Worm (Caenorhabditis elegans) whole organism, L1 larva: ENCODE data around the gene F17C8.3.
A peak's percentile ranks its signal among the peaks of the same experiment; 100 is the strongest.

ENCODE experiments used
- C04F5.9 ChIP-seq: sonication (generic microtip); optimal IDR thresholded peaks from 2 replicates; lab custom pipeline; 2016; ENCODE audit warnings: missing genetic modification characterization, missing compliant biosample characterization
- C16A3.4 ChIP-seq: fragments of 150-350 bp; optimal IDR thresholded peaks from 2 replicates; lab custom pipeline; 2014; ENCODE audit warnings: missing biosample characterization, missing genetic modification characterization
- F16B12.6 ChIP-seq: fragments of 150-350 bp; optimal IDR thresholded peaks from 2 replicates; lab custom pipeline; 2014; ENCODE audit warnings: missing biosample characterization, missing genetic modification characterization
- Y116A8C.19 ChIP-seq: sonication (generic microtip); optimal IDR thresholded peaks from 2 replicates; lab custom pipeline; 2016; ENCODE audit warnings: missing compliant biosample characterization, missing genetic modification characterization, borderline replicate concordance
- alr-1 ChIP-seq: fragments of 200-800 bp; sonication (Bioruptor generic); optimal IDR thresholded peaks from 2 replicates; lab custom pipeline; 2018; ENCODE audit warnings: borderline replicate concordance, mild to moderate bottlenecking, missing genetic modification characterization, missing compliant biosample characterization
- aly-2 ChIP-seq: fragments of 150-350 bp; optimal IDR thresholded peaks from 2 replicates; lab custom pipeline; 2014; ENCODE audit warnings: missing biosample characterization, missing genetic modification characterization
- ama-1 ChIP-seq: fragments of 150-350 bp; optimal IDR thresholded peaks from 2 replicates; lab custom pipeline; 2014
- ceh-63 ChIP-seq: fragments of 200-800 bp; sonication (Bioruptor generic); optimal IDR thresholded peaks from 2 replicates; lab custom pipeline; 2018; ENCODE audit warnings: mild to moderate bottlenecking, missing genetic modification characterization, missing compliant biosample characterization
- ceh-8 ChIP-seq: fragments of 200-800 bp; sonication (Bioruptor generic); optimal IDR thresholded peaks from 2 replicates; lab custom pipeline; 2018; ENCODE audit warnings: mild to moderate bottlenecking, missing genetic modification characterization, moderate library complexity, missing compliant biosample characterization
- ceh-82 ChIP-seq, 3 experiments: fragments of 150-350 bp in 1 of 3; sonication (generic microtip) in 2 of 3; optimal IDR thresholded peaks; 2 replicates each; lab custom pipeline; 2014 to 2017; ENCODE audit warnings: missing biosample characterization in 3 of 3, missing genetic modification characterization in 3 of 3
- ceh-90 ChIP-seq: sonication (generic microtip); optimal IDR thresholded peaks from 2 replicates; lab custom pipeline; 2016; ENCODE audit warnings: missing genetic modification characterization, missing compliant biosample characterization
- ces-1 ChIP-seq: fragments of 150-350 bp; optimal IDR thresholded peaks from 2 replicates; lab custom pipeline; 2014; ENCODE audit warnings: missing biosample characterization, missing genetic modification reagents, missing genetic modification characterization
- dpl-1 ChIP-seq, 3 experiments: fragments of 150-350 bp in 2 of 3; sonication (generic microtip) in 1 of 3; optimal IDR thresholded peaks; 2 replicates each; lab custom pipeline; 2014 to 2017; ENCODE audit warnings: missing biosample characterization in 3 of 3, missing genetic modification characterization in 3 of 3, missing genetic modification reagents in 3 of 3
- efl-1 ChIP-seq, 4 experiments: fragments of 150-350 bp; optimal IDR thresholded peaks in 3 of 4; peaks in 1 of 4; 1 replicate in 1 of 4; 2 replicates in 3 of 4; lab custom pipeline; 2014; ENCODE audit warnings: missing biosample characterization in 2 of 4, missing genetic modification characterization in 2 of 4, missing genetic modification reagents in 2 of 4
- efl-3 ChIP-seq: fragments of 200-800 bp; sonication (Bioruptor generic); optimal IDR thresholded peaks from 2 replicates; lab custom pipeline; 2018; ENCODE audit warnings: mild to moderate bottlenecking, missing genetic modification characterization, missing compliant biosample characterization
- egl-27 ChIP-seq, 2 experiments: fragments of 150-350 bp in 1 of 2; sonication (generic microtip); optimal IDR thresholded peaks; 3 replicates each; lab custom pipeline; 2017 to 2018; ENCODE audit warnings: missing biosample characterization in 2 of 2, missing genetic modification characterization in 2 of 2, missing genetic modification reagents in 2 of 2
- elt-2 ChIP-seq: sonication (generic microtip); optimal IDR thresholded peaks from 2 replicates; lab custom pipeline; 2016; ENCODE audit warnings: missing genetic modification characterization, mild to moderate bottlenecking, inconsistent platforms, missing compliant biosample characterization, missing genetic modification reagents
- elt-3 ChIP-seq, 6 experiments: fragments of 150-350 bp in 1 of 6; sonication (generic microtip); optimal IDR thresholded peaks; 2 replicates each; lab custom pipeline; 2017 to 2018; ENCODE audit warnings: missing biosample characterization in 6 of 6, missing genetic modification characterization in 6 of 6, inconsistent platforms in 1 of 6
- ets-5 ChIP-seq: fragments of 200-800 bp; sonication (Bioruptor generic); IDR thresholded peaks from 2 replicates; pipeline ENCODE4 v1.3.6; 2022; ENCODE audit warnings: missing genetic modification characterization, missing compliant biosample characterization
- fkh-10 ChIP-seq: sonication (generic microtip); optimal IDR thresholded peaks from 2 replicates; lab custom pipeline; 2017; ENCODE audit warnings: missing biosample characterization, missing genetic modification reagents, missing genetic modification characterization
- hpl-2 ChIP-seq: fragments of 150-350 bp; optimal IDR thresholded peaks from 2 replicates; lab custom pipeline; 2014; ENCODE audit warnings: missing biosample characterization, missing genetic modification reagents, missing genetic modification characterization
- irx-1 ChIP-seq: sonication (generic microtip); optimal IDR thresholded peaks from 2 replicates; lab custom pipeline; 2016; ENCODE audit warnings: missing genetic modification characterization, missing compliant biosample characterization
- isw-1 ChIP-seq: fragments of 200-800 bp; sonication (Bioruptor generic); IDR thresholded peaks from 2 replicates; pipeline ENCODE4 v1.3.6; 2022; ENCODE audit warnings: missing genetic modification characterization, missing compliant biosample characterization
- jun-1 ChIP-seq: fragments of 150-350 bp; optimal IDR thresholded peaks from 2 replicates; lab custom pipeline; 2014; ENCODE audit warnings: missing biosample characterization, missing genetic modification reagents, missing genetic modification characterization
- lin-13 ChIP-seq: fragments of 150-350 bp; optimal IDR thresholded peaks from 2 replicates; lab custom pipeline; 2014; ENCODE audit warnings: missing biosample characterization, missing genetic modification reagents, missing genetic modification characterization
- lin-14 ChIP-seq: fragments of 200-800 bp; sonication (Bioruptor generic); optimal IDR thresholded peaks from 2 replicates; lab custom pipeline; 2018; ENCODE audit warnings: mild to moderate bottlenecking, missing genetic modification characterization, moderate library complexity, missing compliant biosample characterization
- lin-35 ChIP-seq, 2 experiments: fragments of 150-350 bp; optimal IDR thresholded peaks; 2 replicates each; lab custom pipeline; 2014; ENCODE audit warnings: missing biosample characterization in 2 of 2, missing genetic modification characterization in 2 of 2, missing genetic modification reagents in 2 of 2
- lir-3 ChIP-seq: sonication (generic microtip); optimal IDR thresholded peaks from 2 replicates; lab custom pipeline; 2016; ENCODE audit warnings: mild to moderate bottlenecking, missing genetic modification characterization, moderate library complexity, missing compliant biosample characterization; ENCODE audit not compliant: poor library complexity
- mab-9 ChIP-seq: fragments of 200-800 bp; sonication (Bioruptor generic); IDR thresholded peaks from 2 replicates; pipeline ENCODE4 v1.3.6; 2022; ENCODE audit warnings: missing genetic modification reagents, missing genetic modification characterization, missing compliant biosample characterization
- mef-2 ChIP-seq: fragments of 150-350 bp; optimal IDR thresholded peaks from 2 replicates; lab custom pipeline; 2014; ENCODE audit warnings: missing biosample characterization, missing genetic modification characterization
- mep-1 ChIP-seq: fragments of 150-350 bp; optimal IDR thresholded peaks from 2 replicates; lab custom pipeline; 2014; ENCODE audit warnings: missing biosample characterization, missing genetic modification characterization
- nhr-11 ChIP-seq: fragments of 150-350 bp; optimal IDR thresholded peaks from 2 replicates; lab custom pipeline; 2014; ENCODE audit warnings: missing biosample characterization, missing genetic modification characterization
- nhr-12 ChIP-seq: sonication (generic microtip); optimal IDR thresholded peaks from 2 replicates; lab custom pipeline; 2017; ENCODE audit warnings: missing biosample characterization, missing genetic modification characterization
- nhr-19 ChIP-seq: fragments of 200-800 bp; sonication (Bioruptor generic); conservative IDR thresholded peaks from 2 replicates; pipeline ENCODE4 v1.3.6; 2022; ENCODE audit warnings: missing genetic modification characterization, missing compliant biosample characterization
- nhr-237 ChIP-seq: fragments of 150-350 bp; optimal IDR thresholded peaks from 2 replicates; lab custom pipeline; 2014; ENCODE audit warnings: missing biosample characterization, missing genetic modification characterization
- nhr-28 ChIP-seq: fragments of 150-350 bp; optimal IDR thresholded peaks from 2 replicates; lab custom pipeline; 2014; ENCODE audit warnings: missing biosample characterization, missing genetic modification characterization
- nhr-71 ChIP-seq: sonication (generic microtip); optimal IDR thresholded peaks from 2 replicates; lab custom pipeline; 2016; ENCODE audit warnings: mild to moderate bottlenecking, missing genetic modification characterization, moderate library complexity, missing compliant biosample characterization
- nhr-76 ChIP-seq: sonication (generic microtip); optimal IDR thresholded peaks from 2 replicates; lab custom pipeline; 2017; ENCODE audit warnings: missing biosample characterization, missing genetic modification characterization
- nhr-90 ChIP-seq: sonication (generic microtip); optimal IDR thresholded peaks from 2 replicates; lab custom pipeline; 2016; ENCODE audit warnings: mild to moderate bottlenecking, missing genetic modification characterization, missing compliant biosample characterization; ENCODE audit not compliant: poor library complexity
- pax-3 ChIP-seq: fragments of 200-800 bp; sonication (Bioruptor generic); optimal IDR thresholded peaks from 2 replicates; lab custom pipeline; 2018; ENCODE audit warnings: mild to moderate bottlenecking, missing genetic modification characterization, moderate library complexity, missing compliant biosample characterization
- pqm-1 ChIP-seq: sonication (generic microtip); optimal IDR thresholded peaks from 3 replicates; lab custom pipeline; 2017; ENCODE audit warnings: missing biosample characterization, missing genetic modification characterization
- rnt-1 ChIP-seq: sonication (generic microtip); optimal IDR thresholded peaks from 2 replicates; lab custom pipeline; 2016; ENCODE audit warnings: mild to moderate bottlenecking, missing genetic modification characterization, moderate library complexity, missing compliant biosample characterization
- snpc-4 ChIP-seq: fragments of 150-350 bp; optimal IDR thresholded peaks from 2 replicates; lab custom pipeline; 2014; ENCODE audit warnings: missing biosample characterization, missing genetic modification characterization
- snu-23 ChIP-seq: sonication (generic microtip); optimal IDR thresholded peaks from 2 replicates; lab custom pipeline; 2016; ENCODE audit warnings: missing genetic modification characterization, missing compliant biosample characterization
- sptf-1 ChIP-seq: fragments of 150-350 bp; optimal IDR thresholded peaks from 2 replicates; lab custom pipeline; 2014; ENCODE audit warnings: missing biosample characterization, missing genetic modification characterization
- swsn-7 ChIP-seq: sonication (generic microtip); optimal IDR thresholded peaks from 2 replicates; lab custom pipeline; 2016; ENCODE audit warnings: missing genetic modification characterization, missing compliant biosample characterization
- tlp-1 ChIP-seq: fragments of 150-350 bp; optimal IDR thresholded peaks from 2 replicates; lab custom pipeline; 2014; ENCODE audit warnings: missing biosample characterization, missing genetic modification characterization
- unc-86 ChIP-seq: sonication (generic microtip); optimal IDR thresholded peaks from 2 replicates; lab custom pipeline; 2016; ENCODE audit warnings: missing genetic modification characterization, missing compliant biosample characterization
- unc-98 ChIP-seq: fragments of 200-800 bp; sonication (Bioruptor generic); IDR thresholded peaks from 2 replicates; pipeline ENCODE4 v1.3.6; 2022; ENCODE audit warnings: missing genetic modification characterization, missing compliant biosample characterization
- ztf-4 ChIP-seq: fragments of 150-350 bp; optimal IDR thresholded peaks from 2 replicates; lab custom pipeline; 2014; ENCODE audit warnings: missing biosample characterization, missing genetic modification characterization

F17C8.3 gene

ce11 chrIII:4715088-4715487 is 16.6 kb upstream of the F17C8.3 start, which contains the start of gene him-18:
TSS of gene him-18 (minus strand) at chrIII:4715188.
- TF ChIP-seq rnt-1: no peak
- TF ChIP-seq lir-3: no peak
- no peak for TF ChIP-seq jun-1 (tag; lab: Kevin White, UChicago)
- no peak for TF ChIP-seq aly-2 (tag; lab: Kevin White, UChicago)
- no peak for TF ChIP-seq mep-1 (tag; lab: Kevin White, UChicago)
- TF ChIP-seq isw-1 (GFP tag; lab: Robert Waterston, UW): no peak
- TF ChIP-seq pqm-1 (tag; lab: Kevin White, UChicago): no peak

ce11 chrIII:4720620-4721227 is 11.0 kb upstream of the F17C8.3 start, which contains the start of gene emb-5:
TSS of gene emb-5 (minus strand) at chrIII:4720670.
- TF ChIP-seq lin-35 (GFP tag; optimal IDR thresholded peaks at IDR 0.05; lab: Kevin White, UChicago): peak; percentile 96 to 98
- peak in 1 of 6 experiments; percentile 38 for TF ChIP-seq elt-3 (tag; optimal IDR thresholded peaks at IDR 0.05; lab: Kevin White, UChicago)
- no peak for TF ChIP-seq nhr-11 (tag; lab: Kevin White, UChicago)
- peak; percentile 81 for TF ChIP-seq C16A3.4 (tag; lab: Kevin White, UChicago)
- peak; percentile 28 for TF ChIP-seq pax-3 (tag; lab: Kevin White, UChicago)
- no peak for TF ChIP-seq nhr-28 (tag; lab: Kevin White, UChicago)
- peak; percentile 76 to 97 for TF ChIP-seq efl-1 (optimal IDR thresholded peaks at IDR 0.05; lab: Kevin White, UChicago)
- peak; percentile 97 to 100 for TF ChIP-seq efl-1 (GFP tag; optimal IDR thresholded peaks at IDR 0.05 in 1 of 2; lab: Kevin White, UChicago)
- TF ChIP-seq nhr-237 (tag; lab: Kevin White, UChicago): no peak
- no peak for TF ChIP-seq ets-5
- no peak for TF ChIP-seq mep-1 (tag; lab: Kevin White, UChicago)
- peak; percentile 54 for TF ChIP-seq nhr-90 (tag; lab: Kevin White, UChicago)
- no peak for TF ChIP-seq Y116A8C.19
- TF ChIP-seq ceh-90 (tag; lab: Kevin White, UChicago): no peak
- TF ChIP-seq mef-2: no peak
- peak; percentile 61 for TF ChIP-seq swsn-7 (tag; lab: Kevin White, UChicago)
- TF ChIP-seq elt-2: peak; percentile 9
- peak; percentile 40; the same call in 1 of the 2 replicates for TF ChIP-seq mab-9 (GFP tag; lab: Robert Waterston, UW)
- TF ChIP-seq ceh-8 (GFP tag; lab: Kevin White, UChicago): no peak
- TF ChIP-seq C04F5.9 (tag; lab: Kevin White, UChicago): peak; percentile 65
- peak; percentile 30 to 85 (median 74) for TF ChIP-seq ceh-82 (tag; optimal IDR thresholded peaks at IDR 0.05; lab: Kevin White, UChicago)
- peak; percentile 95 to 97 (median 96) for TF ChIP-seq dpl-1 (GFP tag; optimal IDR thresholded peaks at IDR 0.05; lab: Kevin White, UChicago)
- TF ChIP-seq hpl-2 (GFP tag; lab: Kevin White, UChicago): no peak
- TF ChIP-seq nhr-19 (GFP tag; lab: Robert Waterston, UW): peak; percentile 76
- peak; percentile 77 for TF ChIP-seq snu-23 (GFP tag; lab: Kevin White, UChicago)
- no peak for TF ChIP-seq tlp-1 (tag; lab: Kevin White, UChicago)
- no peak for TF ChIP-seq ama-1 (lab: Kevin White, UChicago)
- peak; percentile 62 for TF ChIP-seq lin-13
- TF ChIP-seq lin-14: no peak
- no peak for TF ChIP-seq sptf-1 (tag; lab: Kevin White, UChicago)
- no peak for TF ChIP-seq egl-27 (tag; optimal IDR thresholded peaks at IDR 0.05; lab: Kevin White, UChicago)
- no peak for TF ChIP-seq nhr-12
- peak; percentile 79 for TF ChIP-seq nhr-71
- no peak for TF ChIP-seq fkh-10 (GFP tag; lab: Kevin White, UChicago)
- TF ChIP-seq F16B12.6 (tag; lab: Kevin White, UChicago): peak; percentile 58
- no peak for TF ChIP-seq snpc-4 (tag; lab: Kevin White, UChicago)
- no peak for TF ChIP-seq efl-3
- TF ChIP-seq irx-1 (tag; lab: Kevin White, UChicago): peak; percentile 44
- no peak for TF ChIP-seq nhr-76 (tag; lab: Kevin White, UChicago)
- TF ChIP-seq ceh-63: no peak
- TF ChIP-seq ztf-4: no peak
- peak; percentile 61 for TF ChIP-seq unc-86 (tag; lab: Kevin White, UChicago)
- peak; percentile 0 for TF ChIP-seq lir-3
- no peak for TF ChIP-seq ces-1 (GFP tag; lab: Kevin White, UChicago)
- no peak for TF ChIP-seq unc-98
- TF ChIP-seq alr-1 (tag; lab: Kevin White, UChicago): no peak
